Worm (Caenorhabditis elegans) whole organism, L1 larva: ENCODE measurements around the gene tkr-2.

ENCODE experiments used
- C04F5.9 ChIP-seq: sonication (generic microtip); optimal IDR thresholded peaks from 2 replicates; lab custom pipeline; 2016; ENCODE audit warnings: missing genetic modification characterization, missing compliant biosample characterization
- ama-1 ChIP-seq: fragments of 150-350 bp; optimal IDR thresholded peaks from 2 replicates; lab custom pipeline; 2014
- jun-1 ChIP-seq: fragments of 150-350 bp; optimal IDR thresholded peaks from 2 replicates; lab custom pipeline; 2014; ENCODE audit warnings: missing biosample characterization, missing genetic modification reagents, missing genetic modification characterization
- mdl-1 ChIP-seq, 2 experiments: fragments of 150-350 bp; optimal IDR thresholded peaks; 2 replicates each; lab custom pipeline; 2014 to 2017; ENCODE audit warnings: missing biosample characterization in 2 of 2, missing genetic modification characterization in 2 of 2, inconsistent platforms in 1 of 2
- nhr-11 ChIP-seq: fragments of 150-350 bp; optimal IDR thresholded peaks from 2 replicates; lab custom pipeline; 2014; ENCODE audit warnings: missing biosample characterization, missing genetic modification characterization
- nhr-28 ChIP-seq: fragments of 150-350 bp; optimal IDR thresholded peaks from 2 replicates; lab custom pipeline; 2014; ENCODE audit warnings: missing biosample characterization, missing genetic modification characterization
- nhr-77 ChIP-seq: fragments of 150-350 bp; optimal IDR thresholded peaks from 2 replicates; lab custom pipeline; 2014; ENCODE audit warnings: missing biosample characterization, missing genetic modification characterization
- nhr-85 ChIP-seq: sonication (generic microtip); peaks from one replicate; lab custom pipeline; 2016; ENCODE audit warnings: missing genetic modification characterization, inconsistent platforms, missing compliant biosample characterization
- pqm-1 ChIP-seq: sonication (generic microtip); optimal IDR thresholded peaks from 3 replicates; lab custom pipeline; 2017; ENCODE audit warnings: missing biosample characterization, missing genetic modification characterization
- snpc-4 ChIP-seq: fragments of 150-350 bp; optimal IDR thresholded peaks from 2 replicates; lab custom pipeline; 2014; ENCODE audit warnings: missing biosample characterization, missing genetic modification characterization
- swsn-7 ChIP-seq: sonication (generic microtip); optimal IDR thresholded peaks from 2 replicates; lab custom pipeline; 2016; ENCODE audit warnings: missing genetic modification characterization, missing compliant biosample characterization
- zag-1 ChIP-seq: fragments of 150-350 bp; optimal IDR thresholded peaks from 2 replicates; lab custom pipeline; 2014; ENCODE audit warnings: missing biosample characterization, missing genetic modification characterization
- zip-4 ChIP-seq: fragments of 200-800 bp; sonication (Bioruptor generic); optimal IDR thresholded peaks from 2 replicates; lab custom pipeline; 2018; ENCODE audit warnings: mild to moderate bottlenecking, missing genetic modification characterization, moderate library complexity, missing compliant biosample characterization

DNA sequence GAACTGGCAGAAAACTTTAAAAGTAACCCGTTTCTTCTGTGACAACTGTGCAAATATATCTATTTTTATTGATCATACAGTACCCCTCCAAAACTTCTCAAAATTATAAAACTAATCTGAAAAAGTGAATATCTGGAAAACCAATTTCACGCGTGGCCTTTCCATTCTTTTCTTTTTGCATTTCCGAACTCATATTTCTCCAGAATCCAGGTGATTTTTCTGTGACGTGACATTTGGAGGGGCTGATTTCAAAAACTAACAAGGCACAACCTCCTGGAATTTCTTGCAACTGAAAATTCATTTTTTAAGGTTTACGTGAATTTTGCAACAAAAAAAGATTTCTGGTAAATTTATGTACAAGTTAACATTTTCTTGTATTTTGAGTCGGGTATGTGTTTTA lies 1.6 kb upstream of the tkr-2 start:
- TF ChIP-seq nhr-77, result no peak
- no peak for TF ChIP-seq nhr-28 (tag; lab: Kevin White, UChicago)
- no peak for TF ChIP-seq zip-4
- no peak for TF ChIP-seq jun-1 (tag; lab: Kevin White, UChicago)
- no peak for TF ChIP-seq C04F5.9 (tag; lab: Kevin White, UChicago)
- no peak for TF ChIP-seq ama-1 (lab: Kevin White, UChicago)
- no peak for TF ChIP-seq nhr-11 (tag; lab: Kevin White, UChicago)
- TF ChIP-seq zag-1 (tag; lab: Kevin White, UChicago), result no peak
- TF ChIP-seq mdl-1 (tag; optimal IDR thresholded peaks at IDR 0.05; lab: Kevin White, UChicago), result no peak
- no peak for TF ChIP-seq swsn-7 (tag; lab: Kevin White, UChicago)
- no peak for TF ChIP-seq snpc-4
- no peak for TF ChIP-seq nhr-85 (tag; lab: Kevin White, UChicago)
- no peak for TF ChIP-seq pqm-1 (tag; lab: Kevin White, UChicago)
